Worm (Caenorhabditis elegans): ENCODE measurements around the gene glb-4.

glb-4 gene

ce11 chrII:11140140-11140539 is 29.1 kb upstream of the glb-4 start, which contains the start of gene F40F8.4:
Gene F40F8.4 (minus strand): TSS chrII:11140240.
- TF ChIP-seq nhr-28 (tag; optimal IDR thresholded peaks at IDR 0.05) (no peak), nhr-12 (tag; optimal IDR thresholded peaks at IDR 0.05) (no peak), ztf-11 (tag; optimal IDR thresholded peaks at IDR 0.05) (no peak), nhr-76 (tag; optimal IDR thresholded peaks at IDR 0.05) (no peak)

DNA sequence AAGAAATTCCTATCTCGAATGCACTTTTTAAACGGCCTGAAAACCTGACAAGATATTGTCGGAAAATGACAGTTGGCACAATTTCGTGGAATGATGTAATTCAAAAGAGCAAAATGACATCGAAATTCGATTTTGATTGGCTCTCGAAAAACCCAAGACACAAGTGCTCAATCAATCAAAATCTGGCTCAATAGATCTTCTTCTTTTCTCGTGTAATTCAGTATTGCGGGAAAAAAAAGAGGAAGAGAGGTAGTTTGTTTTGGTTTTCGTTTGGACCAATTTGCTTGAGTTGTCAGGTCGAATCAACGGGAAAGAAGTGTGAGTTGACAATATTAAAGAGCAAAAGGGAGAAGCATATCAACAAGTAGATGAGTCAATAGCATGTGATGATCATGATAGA is 24.8 kb upstream of the glb-4 start:
- TF ChIP-seq snpc-4 (tag; optimal IDR thresholded peaks at IDR 0.05) (no peak), unc-62 (GFP tag; optimal IDR thresholded peaks at IDR 0.05) (peak; percentile 78), nhr-12 (tag; optimal IDR thresholded peaks at IDR 0.05) (no peak)

DNA sequence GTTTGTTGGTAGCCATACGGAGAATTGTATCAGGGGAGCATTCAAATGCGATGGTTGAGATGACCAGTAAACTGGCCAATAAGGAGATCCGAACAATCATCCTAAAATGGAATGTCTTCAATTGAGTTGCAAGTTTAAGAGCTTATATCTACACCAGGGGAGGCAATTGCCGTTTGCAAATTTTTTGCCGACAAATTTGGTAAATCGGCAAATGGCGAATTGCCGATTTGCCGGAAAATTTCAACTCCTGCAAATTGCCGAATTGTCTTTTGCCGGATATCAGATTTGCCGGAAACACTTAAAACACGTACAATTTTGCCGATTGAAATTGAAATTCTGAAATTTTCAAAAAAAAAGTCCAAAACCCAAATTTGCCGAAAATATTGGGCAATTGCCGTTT is 23.8 kb upstream of the glb-4 start, which contains the start of gene F40F8.5:
Gene F40F8.5, minus strand, starts transcription at position 101 of the 400 bp plus-strand sequence.
- TF ChIP-seq unc-120 (tag; optimal IDR thresholded peaks at IDR 0.05; ENCODE audit: poor library complexity, severe bottlenecking) = no peak
- no peak for TF ChIP-seq hlh-1 (tag; optimal IDR thresholded peaks at IDR 0.05)
- TF ChIP-seq ceh-83 (GFP tag; optimal IDR thresholded peaks at IDR 0.05) = no peak
- no peak for TF ChIP-seq sem-2 (GFP tag; optimal IDR thresholded peaks at IDR 0.05)
- TF ChIP-seq ham-2 (GFP tag; optimal IDR thresholded peaks at IDR 0.05) = no peak
- TF ChIP-seq snpc-4 (tag; optimal IDR thresholded peaks at IDR 0.05) = no peak
- TF ChIP-seq blmp-1 (tag; optimal IDR thresholded peaks at IDR 0.05) = no peak
- TF ChIP-seq ztf-11 (tag; optimal IDR thresholded peaks at IDR 0.05) = no peak
- no peak for TF ChIP-seq nhr-28 (tag; optimal IDR thresholded peaks at IDR 0.05)
- no peak for TF ChIP-seq elt-1 (tag; optimal IDR thresholded peaks at IDR 0.05; ENCODE audit: borderline replicate concordance, insufficient read depth)
- TF ChIP-seq pha-4 (tag; optimal IDR thresholded peaks at IDR 0.05) = no peak
- no peak for TF ChIP-seq ceh-43 (GFP tag; optimal IDR thresholded peaks at IDR 0.05)
- no peak for TF ChIP-seq cnd-1 (tag; optimal IDR thresholded peaks at IDR 0.05)
- no peak for TF ChIP-seq lin-32 (GFP tag; optimal IDR thresholded peaks at IDR 0.05)
- no peak for TF ChIP-seq sptf-1 (tag; optimal IDR thresholded peaks at IDR 0.05)
- no peak for TF ChIP-seq mep-1 (tag; optimal IDR thresholded peaks at IDR 0.05)
- TF ChIP-seq nhr-2 (tag; optimal IDR thresholded peaks at IDR 0.05) = no peak
- TF ChIP-seq unc-62 (GFP tag; optimal IDR thresholded peaks at IDR 0.05) = no peak

ce11 chrII:11132542-11132941 is 21.5 kb upstream of the glb-4 start, which contains the start of gene F40F8.11:
Gene F40F8.11 (minus strand): TSS chrII:11132590.
- TF ChIP-seq elt-1 (tag; optimal IDR thresholded peaks at IDR 0.05; ENCODE audit: borderline replicate concordance, insufficient read depth) = no peak
- TF ChIP-seq lsy-2 (tag; optimal IDR thresholded peaks at IDR 0.05) = peak; percentile 59
- peak; percentile 6 for TF ChIP-seq ces-1 (GFP tag; optimal IDR thresholded peaks at IDR 0.05)
- peak; percentile 4 for TF ChIP-seq blmp-1 (tag; optimal IDR thresholded peaks at IDR 0.05)
- TF ChIP-seq ceh-39 (tag; optimal IDR thresholded peaks at IDR 0.05) = peak; percentile 4
- no peak for TF ChIP-seq nhr-2 (tag; optimal IDR thresholded peaks at IDR 0.05)
- TF ChIP-seq nhr-28 (tag; optimal IDR thresholded peaks at IDR 0.05) = no peak
- TF ChIP-seq flh-1 (GFP tag; optimal IDR thresholded peaks at IDR 0.05) = no peak
- TF ChIP-seq nhr-237 (tag; optimal IDR thresholded peaks at IDR 0.05) = peak; percentile 3
- peak; percentile 27 for TF ChIP-seq unc-120 (tag; optimal IDR thresholded peaks at IDR 0.05; ENCODE audit: poor library complexity, severe bottlenecking)

DNA sequence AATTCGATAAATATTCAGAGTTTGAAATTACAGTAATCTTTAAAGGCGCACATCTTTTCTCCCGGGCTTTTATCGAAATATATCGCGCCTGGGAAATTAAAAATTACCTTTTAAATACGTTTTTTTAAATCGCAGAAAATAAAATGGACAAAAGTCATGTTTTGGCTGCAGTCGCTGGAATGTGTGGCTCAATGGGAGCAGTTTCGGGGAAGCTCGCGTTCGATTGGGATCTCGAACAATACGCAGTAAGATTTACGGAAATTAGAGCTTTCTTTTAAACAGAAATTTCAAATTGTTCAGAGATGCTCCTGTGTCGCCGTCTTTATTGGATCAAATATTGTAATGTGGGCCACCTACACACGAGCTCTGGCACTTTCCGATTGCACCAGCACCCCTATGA is 18.5 kb upstream of the glb-4 start, which contains the start of gene F40F8.12:
Gene F40F8.12, plus strand, starts transcription at position 301 of the 400 bp plus-strand sequence.
- TF ChIP-seq sptf-1 (tag; optimal IDR thresholded peaks at IDR 0.05) (no peak), elt-1 (tag; optimal IDR thresholded peaks at IDR 0.05; ENCODE audit: borderline replicate concordance, insufficient read depth) (no peak), unc-62 (GFP tag; optimal IDR thresholded peaks at IDR 0.05) (no peak), blmp-1 (tag; optimal IDR thresholded peaks at IDR 0.05) (no peak), lin-32 (GFP tag; optimal IDR thresholded peaks at IDR 0.05) (no peak), ztf-11 (tag; optimal IDR thresholded peaks at IDR 0.05) (no peak), pha-4 (tag; optimal IDR thresholded peaks at IDR 0.05) (no peak), mep-1 (tag; optimal IDR thresholded peaks at IDR 0.05) (no peak), zip-8 (tag; optimal IDR thresholded peaks at IDR 0.05) (no peak), nhr-12 (tag; optimal IDR thresholded peaks at IDR 0.05) (no peak), flh-1 (GFP tag; optimal IDR thresholded peaks at IDR 0.05) (no peak), ceh-43 (GFP tag; optimal IDR thresholded peaks at IDR 0.05) (no peak)

- TF ChIP-seq nhr-237 (tag; optimal IDR thresholded peaks at IDR 0.05) (no peak), lin-13 (tag; optimal IDR thresholded peaks at IDR 0.05) (no peak), bed-3 (GFP tag; optimal IDR thresholded peaks at IDR 0.05) (no peak), sem-2 (GFP tag; optimal IDR thresholded peaks at IDR 0.05) (no peak)
Measured at ce11 chrII:11128989-11129388, 18.0 kb upstream of the glb-4 start, which contains the start of gene F40F8.3. Gene F40F8.3 (plus strand): TSS chrII:11129289.

All from whole organism, mixed stage, embryonic.